Worm (Caenorhabditis elegans): ENCODE measurements around the gene F16G10.7.

DNA sequence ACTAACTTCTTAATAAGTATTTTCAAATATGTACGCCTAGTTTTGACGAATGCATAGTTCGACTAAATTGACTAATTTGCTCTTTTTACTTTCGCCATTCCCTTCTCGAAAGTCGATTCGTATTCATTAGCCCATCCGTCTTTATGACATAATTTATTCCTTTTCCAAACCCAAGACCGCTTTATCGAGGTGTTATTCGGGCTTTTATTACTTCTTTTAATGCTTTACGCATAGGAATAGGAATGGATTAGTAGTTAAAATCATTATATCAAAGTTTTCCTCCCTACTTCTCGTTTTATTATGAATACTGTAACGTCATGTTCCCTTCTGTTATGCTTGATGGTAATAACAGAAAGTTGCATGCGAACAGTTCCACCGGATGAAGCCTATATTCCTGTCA, 5.1 kb downstream of the F16G10.7 start, which contains the start of gene F16G10.2:
- TF ChIP-seq ama-1 (optimal IDR thresholded peaks at IDR 0.05) (no peak), ama-1 (GFP tag; optimal IDR thresholded peaks at IDR 0.05) (no peak), bed-2 (GFP tag; IDR thresholded peaks at IDR 0.05) (no peak), ceh-58 (GFP tag; IDR thresholded peaks at IDR 0.05) (no peak), lir-1 (GFP tag; conservative IDR thresholded peaks at IDR 0.05) (no peak), pha-4 (tag; optimal IDR thresholded peaks at IDR 0.05) (no peak), lin-35 (GFP tag; optimal IDR thresholded peaks at IDR 0.05) (no peak), F22D6.2 (tag; optimal IDR thresholded peaks at IDR 0.05) (no peak)

All from whole organism, young adult.